Fruit fly (Drosophila melanogaster): Measurements from ENCODE around the gene CG5715.

DNA sequence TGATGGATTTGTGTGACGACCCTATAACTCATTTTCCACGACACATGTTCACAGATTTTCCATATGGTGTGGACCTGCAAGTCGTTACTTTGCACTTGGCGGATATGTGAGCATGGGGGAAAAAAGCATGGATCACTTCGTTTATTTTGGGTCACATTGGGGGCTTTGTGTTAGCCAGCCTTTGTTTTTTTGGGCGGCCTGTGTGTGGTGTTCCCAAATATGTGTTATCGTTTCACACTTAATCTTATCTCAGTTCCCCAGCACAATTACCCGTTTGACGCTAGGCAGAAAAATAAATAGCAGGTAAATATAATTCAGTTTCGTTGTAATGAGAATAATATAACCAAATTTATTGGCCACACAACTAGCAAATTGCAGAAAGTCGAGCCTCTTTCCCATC is 25.9 kb downstream of the CG5715 start:
- TF ChIP-seq CG17806 (tag; optimal IDR thresholded peaks at IDR 0.05) (no peak), D1 (tag; optimal IDR thresholded peaks at IDR 0.05) (no peak), CG34367 (tag; optimal IDR thresholded peaks at IDR 0.05) (no peak), CG12605 (GFP tag; IDR thresholded peaks at IDR 0.05) (no peak), CG9948 (tag; optimal IDR thresholded peaks at IDR 0.05) (no peak), fd96Ca (GFP tag; IDR thresholded peaks at IDR 0.05) (no peak), Ets98B (GFP tag; IDR thresholded peaks at IDR 0.05) (no peak), CG32121 (GFP tag; IDR thresholded peaks at IDR 0.05) (no peak)
